Worm (Caenorhabditis elegans) whole organism, mixed stage, embryonic: ENCODE data around the gene Y97E10AR.1.

ENCODE experiments used
- blmp-1 ChIP-seq: fragments of 150-350 bp; optimal IDR thresholded peaks from 2 replicates; lab custom pipeline; 2014; ENCODE audit warnings: missing biosample characterization, missing genetic modification characterization
- ceh-39 ChIP-seq: fragments of 150-350 bp; optimal IDR thresholded peaks from 2 replicates; lab custom pipeline; 2014; ENCODE audit warnings: missing biosample characterization, missing genetic modification characterization
- ceh-43 ChIP-seq: fragments of 200-800 bp; sonication (Bioruptor generic); optimal IDR thresholded peaks from 2 replicates; lab custom pipeline; 2018; ENCODE audit warnings: mild to moderate bottlenecking, missing genetic modification characterization, moderate library complexity, missing compliant biosample characterization
- ceh-83 ChIP-seq: fragments of 200-800 bp; sonication (Bioruptor generic); optimal IDR thresholded peaks from 2 replicates; lab custom pipeline; 2018; ENCODE audit warnings: mild to moderate bottlenecking, missing genetic modification characterization, missing compliant biosample characterization
- ces-1 ChIP-seq: fragments of 150-350 bp; optimal IDR thresholded peaks from 2 replicates; lab custom pipeline; 2014; ENCODE audit warnings: missing biosample characterization, missing genetic modification reagents, missing genetic modification characterization
- cnd-1 ChIP-seq: fragments of 200-800 bp; sonication (Bioruptor generic); optimal IDR thresholded peaks from 2 replicates; lab custom pipeline; 2018; ENCODE audit warnings: mild to moderate bottlenecking, missing genetic modification characterization, missing compliant biosample characterization
- drap-1 ChIP-seq: fragments of 200-800 bp; sonication (Bioruptor generic); optimal IDR thresholded peaks from 3 replicates; lab custom pipeline; 2018; ENCODE audit warnings: mild to moderate bottlenecking, missing genetic modification characterization, missing compliant biosample characterization
- elt-3 ChIP-seq: fragments of 150-350 bp; optimal IDR thresholded peaks from 2 replicates; lab custom pipeline; 2014; ENCODE audit warnings: missing biosample characterization, missing genetic modification characterization
- ham-2 ChIP-seq: fragments of 200-800 bp; sonication (Bioruptor generic); optimal IDR thresholded peaks from 2 replicates; lab custom pipeline; 2018; ENCODE audit warnings: mild to moderate bottlenecking, missing genetic modification characterization, missing compliant biosample characterization
- hlh-1 ChIP-seq: fragments of 150-350 bp; optimal IDR thresholded peaks from 2 replicates; lab custom pipeline; 2014; ENCODE audit warnings: missing biosample characterization, missing genetic modification reagents, missing genetic modification characterization
- lin-13 ChIP-seq: fragments of 150-350 bp; optimal IDR thresholded peaks from 2 replicates; lab custom pipeline; 2014; ENCODE audit warnings: missing biosample characterization, missing genetic modification characterization
- lin-32 ChIP-seq: fragments of 200-800 bp; sonication (Bioruptor generic); optimal IDR thresholded peaks from 2 replicates; lab custom pipeline; 2018; ENCODE audit warnings: mild to moderate bottlenecking, missing genetic modification characterization, missing compliant biosample characterization
- lsy-2 ChIP-seq: fragments of 150-350 bp; optimal IDR thresholded peaks from 2 replicates; lab custom pipeline; 2014; ENCODE audit warnings: missing biosample characterization, missing genetic modification characterization
- mab-5 ChIP-seq: fragments of 150-350 bp; optimal IDR thresholded peaks from 2 replicates; lab custom pipeline; 2014; ENCODE audit warnings: missing biosample characterization, missing genetic modification characterization
- mep-1 ChIP-seq: fragments of 150-350 bp; optimal IDR thresholded peaks from 2 replicates; lab custom pipeline; 2017; ENCODE audit warnings: missing biosample characterization, missing genetic modification reagents, missing genetic modification characterization, inconsistent platforms
- mls-2 ChIP-seq: sonication (generic microtip); optimal IDR thresholded peaks from 2 replicates; lab custom pipeline; 2016; ENCODE audit warnings: mild to moderate bottlenecking, missing genetic modification characterization, moderate library complexity, missing compliant biosample characterization
- nhr-12 ChIP-seq: fragments of 150-350 bp; optimal IDR thresholded peaks from 2 replicates; lab custom pipeline; 2014; ENCODE audit warnings: missing biosample characterization, missing genetic modification characterization
- nhr-2 ChIP-seq: fragments of 150-350 bp; optimal IDR thresholded peaks from 2 replicates; lab custom pipeline; 2014; ENCODE audit warnings: missing biosample characterization, missing genetic modification characterization
- nhr-237 ChIP-seq: fragments of 150-350 bp; optimal IDR thresholded peaks from 2 replicates; lab custom pipeline; 2014; ENCODE audit warnings: missing biosample characterization, missing genetic modification characterization
- nhr-76 ChIP-seq: sonication (generic microtip); optimal IDR thresholded peaks from 2 replicates; lab custom pipeline; 2017; ENCODE audit warnings: missing biosample characterization, missing genetic modification characterization
- sptf-1 ChIP-seq: sonication (generic microtip); optimal IDR thresholded peaks from 2 replicates; lab custom pipeline; 2017; ENCODE audit warnings: mild to moderate bottlenecking, missing genetic modification characterization, moderate library complexity, missing compliant biosample characterization
- tbx-8 ChIP-seq: fragments of 200-800 bp; sonication (Bioruptor generic); optimal IDR thresholded peaks from 2 replicates; lab custom pipeline; 2018; ENCODE audit warnings: mild to moderate bottlenecking, missing genetic modification characterization, moderate library complexity, missing compliant biosample characterization
- unc-120 ChIP-seq: sonication (generic microtip); optimal IDR thresholded peaks from 2 replicates; lab custom pipeline; 2017; ENCODE audit warnings: missing genetic modification characterization, missing compliant biosample characterization; ENCODE audit not compliant: poor library complexity, severe bottlenecking
- unc-39 ChIP-seq: fragments of 150-350 bp; optimal IDR thresholded peaks from 2 replicates; lab custom pipeline; 2014; ENCODE audit warnings: missing biosample characterization, missing genetic modification characterization
- zip-8 ChIP-seq: fragments of 150-350 bp; optimal IDR thresholded peaks from 2 replicates; lab custom pipeline; 2014; ENCODE audit warnings: missing biosample characterization, missing genetic modification characterization
- ztf-11 ChIP-seq: fragments of 150-350 bp; optimal IDR thresholded peaks from 2 replicates; lab custom pipeline; 2014; ENCODE audit warnings: missing biosample characterization, missing genetic modification characterization

The Y97E10AR.1 gene

DNA sequence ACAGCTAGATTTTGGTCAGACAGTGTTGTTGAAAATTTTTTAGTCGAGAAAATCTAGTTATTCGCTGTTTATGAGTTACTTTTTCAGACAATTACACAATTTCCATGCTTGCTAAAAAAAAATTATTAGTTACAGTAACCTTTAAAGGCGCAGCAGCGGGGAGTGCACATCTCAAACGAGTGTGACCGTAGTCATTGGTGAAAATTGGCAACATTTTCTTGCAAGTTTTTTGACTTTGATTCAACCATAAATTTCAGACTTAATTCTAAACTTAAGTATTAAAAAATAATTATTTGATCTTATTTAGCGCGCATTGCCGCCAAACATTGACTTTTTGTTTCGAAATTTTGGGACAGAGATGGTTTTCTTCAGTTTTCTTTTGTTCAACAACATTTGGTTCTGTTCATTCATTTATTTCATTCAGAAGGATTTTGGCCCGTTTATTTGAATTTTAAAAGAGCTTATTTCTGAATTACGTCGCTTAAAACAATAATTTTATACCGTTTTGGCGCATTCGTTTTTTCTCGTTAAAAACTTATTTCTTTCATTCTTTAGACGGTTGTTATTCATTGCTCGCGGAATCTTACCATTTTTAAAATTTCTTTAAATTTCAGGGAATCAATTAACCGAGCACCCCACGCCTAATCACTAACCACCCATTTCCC, 27.7 kb downstream of the Y97E10AR.1 start, which contains the start of gene oma-2:
oma-2 (plus strand) TSS at position 615 of the 665 bp plus-strand sequence.
- no peak for TF ChIP-seq mls-2
- no peak for TF ChIP-seq ceh-39 (tag; lab: Kevin White, UChicago)

DNA sequence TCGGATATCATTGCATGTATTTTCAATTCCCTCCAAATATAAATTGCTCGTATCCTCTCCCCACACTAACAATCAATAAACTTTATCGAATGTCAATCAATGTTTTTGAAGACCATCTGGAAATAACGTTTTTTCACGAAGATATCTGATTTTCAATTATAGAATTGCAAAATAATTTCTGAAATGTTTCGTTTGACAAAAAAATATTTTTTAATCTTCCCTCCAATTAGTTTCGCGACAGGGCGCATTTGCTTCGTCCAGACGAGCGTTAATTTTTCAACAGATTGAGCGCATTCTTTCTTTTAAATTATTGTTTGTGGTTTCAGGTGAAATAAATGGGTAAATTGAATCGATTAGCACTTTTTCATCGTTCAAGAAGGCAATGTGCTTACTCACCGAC, 29.9 kb downstream of the Y97E10AR.1 start, which contains the start of gene vars-1:
vars-1 (plus strand) TSS at position 291 of the 400 bp plus-strand sequence.
- TF ChIP-seq lsy-2 (peak; percentile 47), drap-1 (GFP tag; lab: Kevin White, UChicago) (no peak), ceh-43 (GFP tag; lab: Kevin White, UChicago) (no peak), tbx-8 (GFP tag; lab: Kevin White, UChicago) (no peak), cnd-1 (tag; lab: Kevin White, UChicago) (no peak), lin-13 (no peak), ces-1 (GFP tag; lab: Kevin White, UChicago) (peak; percentile 49), nhr-76 (tag; lab: Kevin White, UChicago) (no peak), nhr-2 (tag; lab: Kevin White, UChicago) (no peak), ceh-83 (no peak), mep-1 (tag; lab: Kevin White, UChicago) (peak; percentile 54), nhr-12 (tag; lab: Kevin White, UChicago) (no peak), sptf-1 (no peak)

DNA sequence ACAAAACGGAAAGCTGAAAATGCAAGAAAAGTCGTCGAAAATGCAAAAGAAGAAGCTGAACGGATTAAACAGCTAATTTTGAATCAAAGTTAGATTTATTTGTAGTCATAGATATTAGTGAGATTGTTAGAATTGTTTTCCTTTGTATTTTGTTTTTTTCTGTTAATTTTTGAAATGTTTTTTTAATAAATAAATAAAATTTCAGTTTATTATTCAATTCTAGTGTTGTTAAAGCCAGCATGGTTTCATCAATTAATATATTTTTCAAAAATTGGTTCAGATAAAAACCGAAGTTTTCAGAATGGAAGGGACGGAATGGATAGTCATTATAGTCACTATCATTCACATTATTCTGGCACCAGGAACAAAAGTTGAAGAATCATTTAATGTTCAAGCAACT, 33.5 kb downstream of the Y97E10AR.1 start, which contains the start of gene algn-12:
algn-12 (plus strand) TSS at position 301 of the 400 bp plus-strand sequence.
- no peak for TF ChIP-seq lin-13
- TF ChIP-seq ceh-39 (tag; lab: Kevin White, UChicago) = no peak
- TF ChIP-seq drap-1 (GFP tag; lab: Kevin White, UChicago) = no peak
- TF ChIP-seq blmp-1 (tag; lab: Kevin White, UChicago) = no peak
- no peak for TF ChIP-seq lsy-2
- no peak for TF ChIP-seq nhr-76 (tag; lab: Kevin White, UChicago)
- no peak for TF ChIP-seq lin-32 (GFP tag; lab: Kevin White, UChicago)

DNA sequence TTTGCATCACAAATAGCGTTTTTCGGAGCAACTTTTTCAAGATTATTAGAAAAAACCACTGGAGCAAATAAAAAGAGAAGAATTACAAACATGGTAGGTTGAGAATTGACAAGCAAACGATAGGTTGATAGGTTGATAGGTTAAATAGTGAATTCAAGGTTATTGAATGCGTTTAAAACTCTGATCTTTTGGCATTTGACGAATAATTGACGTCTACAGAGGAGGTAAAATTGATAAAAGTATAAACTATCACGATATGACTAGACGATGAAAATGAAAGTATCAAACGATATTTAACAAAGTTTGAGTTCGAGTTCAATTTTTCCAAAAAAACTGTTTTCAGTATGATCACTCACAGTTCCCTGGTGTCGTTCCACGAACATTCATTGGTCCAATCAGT, 34.7 kb downstream of the Y97E10AR.1 start, which contains the start of gene ZC513.14:
ZC513.14 (minus strand) TSS at position 101 of the 400 bp plus-strand sequence.
- TF ChIP-seq ham-2 (GFP tag; lab: Kevin White, UChicago) (no peak), mab-5 (tag; lab: Kevin White, UChicago) (no peak), ztf-11 (tag; lab: Kevin White, UChicago) (no peak), cnd-1 (tag; lab: Kevin White, UChicago) (no peak), lin-13 (no peak), unc-39 (tag; lab: Kevin White, UChicago) (no peak), ceh-43 (GFP tag; lab: Kevin White, UChicago) (no peak), elt-3 (tag; lab: Kevin White, UChicago) (no peak), drap-1 (GFP tag; lab: Kevin White, UChicago) (no peak)

DNA sequence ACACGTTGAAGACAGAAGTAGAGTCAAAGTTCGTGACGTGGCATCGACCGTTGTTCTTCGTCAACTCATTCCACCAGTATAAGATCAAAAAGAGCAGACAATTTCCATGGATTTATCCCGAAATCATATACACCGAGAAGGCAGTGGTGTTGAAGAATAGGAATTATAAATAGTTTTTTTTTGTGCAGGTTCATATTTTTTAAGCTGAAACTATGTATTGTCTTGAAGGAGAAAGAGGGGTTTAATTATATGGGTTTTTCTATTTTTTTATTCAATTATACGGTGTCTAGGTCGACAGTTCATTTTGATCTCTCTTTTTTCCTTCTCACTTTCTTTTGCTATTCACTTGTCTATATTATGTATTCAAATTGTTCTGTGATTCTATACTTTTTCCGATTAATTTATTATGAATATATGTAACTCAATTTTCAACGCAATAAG, 37.8 kb downstream of the Y97E10AR.1 start:
- TF ChIP-seq ceh-43 (GFP tag; lab: Kevin White, UChicago) = no peak
- no peak for TF ChIP-seq ham-2 (GFP tag; lab: Kevin White, UChicago)
- no peak for TF ChIP-seq cnd-1 (tag; lab: Kevin White, UChicago)
- no peak for TF ChIP-seq ztf-11 (tag; lab: Kevin White, UChicago)
- no peak for TF ChIP-seq elt-3 (tag; lab: Kevin White, UChicago)
- TF ChIP-seq sptf-1 = peak; percentile 14
- TF ChIP-seq lin-13 = no peak

DNA sequence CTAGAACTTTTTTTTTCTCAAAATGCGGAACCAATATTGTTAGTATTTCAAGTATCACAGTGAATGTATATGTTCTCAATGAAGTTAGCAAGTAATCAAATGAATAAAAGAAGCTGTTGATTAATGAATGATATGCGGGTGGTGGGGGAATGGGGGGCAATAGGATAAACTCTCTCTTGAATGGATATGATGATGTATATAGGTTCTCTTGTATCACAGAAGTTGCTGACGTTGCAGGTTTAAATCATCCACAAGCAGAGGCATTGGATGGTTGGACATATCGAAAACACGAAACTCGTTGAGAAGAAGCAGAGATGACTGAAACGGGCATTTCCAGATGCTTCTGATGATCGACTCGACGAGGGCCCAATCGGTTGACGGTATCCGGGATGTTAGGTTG, 38.3 kb downstream of the Y97E10AR.1 start:
- TF ChIP-seq sptf-1 (no peak), mab-5 (tag; lab: Kevin White, UChicago) (no peak), zip-8 (tag; lab: Kevin White, UChicago) (no peak), lin-13 (no peak), hlh-1 (tag; lab: Kevin White, UChicago) (no peak), nhr-237 (tag; lab: Kevin White, UChicago) (no peak), lsy-2 (no peak), unc-120 (no peak), lin-32 (GFP tag; lab: Kevin White, UChicago) (no peak), cnd-1 (tag; lab: Kevin White, UChicago) (no peak), ham-2 (GFP tag; lab: Kevin White, UChicago) (no peak)
